Worm (Caenorhabditis elegans) whole organism, midembryonic: ENCODE data around the gene srg-17.

ENCODE experiments used
- flt-1 ChIP-seq: fragments of 200-800 bp; sonication (Bioruptor generic); IDR thresholded peaks from 2 replicates; pipeline ENCODE4 v1.3.6; 2022; ENCODE audit warnings: missing genetic modification characterization, missing compliant biosample characterization
- med-1 ChIP-seq: sonication (generic microtip); optimal IDR thresholded peaks from 2 replicates; lab custom pipeline; 2017; ENCODE audit warnings: missing genetic modification characterization, mild to moderate bottlenecking, missing compliant biosample characterization, antibody characterized with exemption, missing genetic modification reagents; ENCODE audit not compliant: insufficient read depth
- ztf-23 ChIP-seq: fragments of 200-800 bp; sonication (Bioruptor generic); IDR thresholded peaks from 2 replicates; pipeline ENCODE4 v1.3.6; 2022; ENCODE audit warnings: missing genetic modification reagents, missing genetic modification characterization, missing compliant biosample characterization
- ztf-29 ChIP-seq: fragments of 200-800 bp; sonication (Bioruptor generic); IDR thresholded peaks from 2 replicates; pipeline ENCODE4 v1.3.6; 2022; ENCODE audit warnings: missing genetic modification reagents, missing genetic modification characterization, missing compliant biosample characterization

DNA sequence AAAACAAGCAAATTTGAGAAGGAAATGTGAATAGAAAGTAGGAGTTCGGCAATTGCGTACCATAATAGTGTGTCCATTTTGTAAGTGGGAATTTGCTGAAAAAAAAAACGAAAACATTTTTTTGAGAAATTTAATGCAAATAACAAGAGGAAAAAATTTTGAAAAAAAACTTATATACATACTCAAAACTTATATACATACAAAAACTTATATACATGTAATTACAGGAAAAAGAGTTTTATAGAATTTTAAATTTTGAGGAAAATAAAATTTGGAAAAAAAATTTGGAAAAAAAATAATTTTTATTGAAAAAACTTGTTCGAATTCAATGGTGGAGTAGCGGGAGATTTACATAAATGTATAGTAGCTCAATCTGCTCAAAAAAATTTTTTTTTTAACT, 29.3 kb downstream of the srg-17 start, which contains the start of gene ador-1:
- TF ChIP-seq med-1 (GFP tag; lab: Kevin White, UChicago), result no peak
- TF ChIP-seq ztf-23, result no peak
- TF ChIP-seq flt-1, result no peak
- TF ChIP-seq ztf-29 (GFP tag; lab: Robert Waterston, UW), result no peak
